Worm (Caenorhabditis elegans): ENCODE data around the gene nhr-4.

- TF ChIP-seq fkh-10 (GFP tag; optimal IDR thresholded peaks at IDR 0.05): no peak
- TF ChIP-seq dmd-4 (tag; optimal IDR thresholded peaks at IDR 0.05; ENCODE audit: borderline replicate concordance): no peak
- no peak for TF ChIP-seq dve-1 (tag; optimal IDR thresholded peaks at IDR 0.05)
- no peak for TF ChIP-seq pat-9 (tag; optimal IDR thresholded peaks at IDR 0.05)
- TF ChIP-seq ets-4 (tag; optimal IDR thresholded peaks at IDR 0.05): no peak
- no peak for TF ChIP-seq sox-4 (tag; optimal IDR thresholded peaks at IDR 0.05)
- TF ChIP-seq elt-4 (tag; optimal IDR thresholded peaks at IDR 0.05): no peak
- TF ChIP-seq ceh-31 (tag; optimal IDR thresholded peaks at IDR 0.05): no peak
- TF ChIP-seq unc-55 (GFP tag; optimal IDR thresholded peaks at IDR 0.05): no peak
- no peak for TF ChIP-seq pag-3 (tag; optimal IDR thresholded peaks at IDR 0.05; ENCODE audit: borderline replicate concordance)
These were observed 38.9 kb downstream of the nhr-4 start for ce11 chrIV:9918021-9918420.
